Worm (Caenorhabditis elegans) whole organism, late embryonic: ENCODE results near the gene C43G2.3.

Source experiments
- C08G9.2 ChIP-seq: sonication (generic microtip); optimal IDR thresholded peaks from 2 replicates; lab custom pipeline; 2016; ENCODE audit warnings: mild to moderate bottlenecking, missing genetic modification characterization, moderate library complexity, missing compliant biosample characterization
- ceh-14 ChIP-seq: sonication (generic microtip); optimal IDR thresholded peaks from 2 replicates; lab custom pipeline; 2016; ENCODE audit warnings: missing genotype, missing genetic modification characterization, missing compliant biosample characterization
- ceh-19 ChIP-seq: fragments of 200-800 bp; sonication (Bioruptor generic); optimal IDR thresholded peaks from 2 replicates; lab custom pipeline; 2018; ENCODE audit warnings: mild to moderate bottlenecking, missing genetic modification characterization, missing compliant biosample characterization
- ceh-2 ChIP-seq: sonication (generic microtip); optimal IDR thresholded peaks from 2 replicates; lab custom pipeline; 2016; ENCODE audit warnings: missing genotype, missing genetic modification characterization, missing compliant biosample characterization
- ceh-22 ChIP-seq: sonication (generic microtip); optimal IDR thresholded peaks from 2 replicates; lab custom pipeline; 2017; ENCODE audit warnings: missing biosample characterization, missing genetic modification characterization
- ceh-24 ChIP-seq: sonication (generic microtip); optimal IDR thresholded peaks from 2 replicates; lab custom pipeline; 2016; ENCODE audit warnings: mild to moderate bottlenecking, missing genetic modification characterization, missing compliant biosample characterization
- ceh-30 ChIP-seq: fragments of 150-350 bp; optimal IDR thresholded peaks from 2 replicates; lab custom pipeline; 2014; ENCODE audit warnings: missing biosample characterization, missing genetic modification characterization
- ceh-6 ChIP-seq: fragments of 200-800 bp; sonication (Bioruptor generic); optimal IDR thresholded peaks from 2 replicates; lab custom pipeline; 2018; ENCODE audit warnings: mild to moderate bottlenecking, missing genetic modification characterization, missing compliant biosample characterization
- ceh-9 ChIP-seq: sonication (generic microtip); optimal IDR thresholded peaks from 2 replicates; lab custom pipeline; 2016; ENCODE audit warnings: mild to moderate bottlenecking, missing genetic modification characterization, inconsistent platforms, missing compliant biosample characterization
- che-1 ChIP-seq: sonication (generic microtip); optimal IDR thresholded peaks from 2 replicates; lab custom pipeline; 2016; ENCODE audit warnings: mild to moderate bottlenecking, missing genetic modification characterization, missing compliant biosample characterization
- dve-1 ChIP-seq: sonication (generic microtip); optimal IDR thresholded peaks from 2 replicates; lab custom pipeline; 2017; ENCODE audit warnings: antibody characterized with exemption, mild to moderate bottlenecking, missing genetic modification characterization, missing compliant biosample characterization
- elt-4 ChIP-seq: sonication (generic microtip); optimal IDR thresholded peaks from 2 replicates; lab custom pipeline; 2016; ENCODE audit warnings: missing genetic modification characterization, missing compliant biosample characterization
- ets-4 ChIP-seq: sonication (generic microtip); optimal IDR thresholded peaks from 2 replicates; lab custom pipeline; 2016; ENCODE audit warnings: missing genetic modification characterization, missing compliant biosample characterization
- eyg-1 ChIP-seq: sonication (generic microtip); optimal IDR thresholded peaks from 2 replicates; lab custom pipeline; 2016; ENCODE audit warnings: missing genotype, missing genetic modification characterization, missing compliant biosample characterization
- fkh-10 ChIP-seq: fragments of 150-350 bp; optimal IDR thresholded peaks from 2 replicates; lab custom pipeline; 2014; ENCODE audit warnings: missing biosample characterization, missing genetic modification reagents, missing genetic modification characterization
- fkh-6 ChIP-seq: sonication (generic microtip); optimal IDR thresholded peaks from 2 replicates; lab custom pipeline; 2016; ENCODE audit warnings: missing genetic modification characterization, missing compliant biosample characterization
- gmeb-2 ChIP-seq: sonication (generic microtip); optimal IDR thresholded peaks from 2 replicates; lab custom pipeline; 2016; ENCODE audit warnings: missing genetic modification characterization, inconsistent platforms, missing compliant biosample characterization
- hlh-13 ChIP-seq: fragments of 200-800 bp; sonication (Bioruptor generic); optimal IDR thresholded peaks from 2 replicates; lab custom pipeline; 2018; ENCODE audit warnings: mild to moderate bottlenecking, missing genetic modification characterization, missing compliant biosample characterization
- madf-2 ChIP-seq: sonication (generic microtip); optimal IDR thresholded peaks from 2 replicates; lab custom pipeline; 2017; ENCODE audit warnings: missing genetic modification characterization, missing compliant biosample characterization
- mec-3 ChIP-seq: sonication (generic microtip); optimal IDR thresholded peaks from 2 replicates; lab custom pipeline; 2016; ENCODE audit warnings: borderline replicate concordance, missing genetic modification characterization, missing compliant biosample characterization
- odd-2 ChIP-seq: sonication (generic microtip); optimal IDR thresholded peaks from 2 replicates; lab custom pipeline; 2017; ENCODE audit warnings: antibody characterized with exemption, mild to moderate bottlenecking, missing genetic modification characterization, missing compliant biosample characterization
- pat-9 ChIP-seq: fragments of 200-800 bp; sonication (Bioruptor generic); optimal IDR thresholded peaks from 2 replicates; lab custom pipeline; 2018; ENCODE audit warnings: mild to moderate bottlenecking, missing genetic modification characterization, moderate library complexity, missing compliant biosample characterization
- pax-1 ChIP-seq: fragments of 150-350 bp; optimal IDR thresholded peaks from 2 replicates; lab custom pipeline; 2014; ENCODE audit warnings: missing biosample characterization, missing genetic modification characterization
- pha-2 ChIP-seq: sonication (generic microtip); optimal IDR thresholded peaks from 2 replicates; lab custom pipeline; 2017; ENCODE audit warnings: mild to moderate bottlenecking, missing genetic modification characterization, missing compliant biosample characterization
- pha-4 ChIP-seq: fragments of 150-350 bp; optimal IDR thresholded peaks from 2 replicates; lab custom pipeline; 2018; ENCODE audit warnings: missing biosample characterization, missing genetic modification reagents, missing genetic modification characterization
- pros-1 ChIP-seq: fragments of 150-350 bp; optimal IDR thresholded peaks from 2 replicates; lab custom pipeline; 2014; ENCODE audit warnings: missing biosample characterization, missing genetic modification reagents, missing genetic modification characterization
- ref-2 ChIP-seq: sonication (generic microtip); optimal IDR thresholded peaks from 2 replicates; lab custom pipeline; 2016; ENCODE audit warnings: missing genetic modification characterization, missing compliant biosample characterization
- sdc-2 ChIP-seq: sonication (generic microtip); optimal IDR thresholded peaks from 2 replicates; lab custom pipeline; 2016; ENCODE audit warnings: missing genotype, missing genetic modification characterization, missing compliant biosample characterization
- sox-2 ChIP-seq: fragments of 200-800 bp; sonication (Bioruptor generic); IDR thresholded peaks from 2 replicates; pipeline ENCODE4 v1.3.6; 2022; ENCODE audit warnings: missing genetic modification reagents, missing genetic modification characterization, missing compliant biosample characterization
- syd-9 ChIP-seq: sonication (generic microtip); optimal IDR thresholded peaks from 2 replicates; lab custom pipeline; 2016; ENCODE audit warnings: mild to moderate bottlenecking, missing genetic modification characterization, moderate library complexity, missing compliant biosample characterization
- tbx-7 ChIP-seq: sonication (generic microtip); optimal IDR thresholded peaks from 2 replicates; lab custom pipeline; 2016; ENCODE audit warnings: missing genotype, missing genetic modification characterization, missing compliant biosample characterization
- ttx-3 ChIP-seq: sonication (generic microtip); optimal IDR thresholded peaks from 2 replicates; lab custom pipeline; 2016; ENCODE audit warnings: missing genetic modification reagents, missing genetic modification characterization, missing compliant biosample characterization
- unc-55 ChIP-seq: sonication (generic microtip); optimal IDR thresholded peaks from 2 replicates; lab custom pipeline; 2017; ENCODE audit warnings: missing biosample characterization, missing genetic modification reagents, missing genetic modification characterization
- unc-86 ChIP-seq: sonication (generic microtip); optimal IDR thresholded peaks from 2 replicates; lab custom pipeline; 2016; ENCODE audit warnings: missing genetic modification characterization, missing compliant biosample characterization
- zip-5 ChIP-seq: sonication (generic microtip); optimal IDR thresholded peaks from 2 replicates; lab custom pipeline; 2016; ENCODE audit warnings: missing genetic modification characterization, missing compliant biosample characterization
- ztf-16 ChIP-seq: sonication (generic microtip); optimal IDR thresholded peaks from 2 replicates; lab custom pipeline; 2017; ENCODE audit warnings: missing genetic modification characterization, missing compliant biosample characterization

C43G2.3 gene

ce11 chrIV:6556624-6557368 is 21.2 kb upstream of the C43G2.3 start, which contains the start of gene try-3 (continued):
- TF ChIP-seq ceh-19 (GFP tag; lab: Kevin White, UChicago) (peak; percentile 52), fkh-6 (tag; lab: Kevin White, UChicago) (no peak), ets-4 (tag; lab: Kevin White, UChicago) (no peak), ceh-24 (no peak), elt-4 (no peak), pha-2 (tag; lab: Kevin White, UChicago) (peak; percentile 47), madf-2 (tag; lab: Kevin White, UChicago) (no peak), C08G9.2 (tag; lab: Kevin White, UChicago) (peak; percentile 17), sdc-2 (tag; lab: Kevin White, UChicago) (peak; percentile 14), sox-2 (no peak), gmeb-2 (tag; lab: Kevin White, UChicago) (peak; percentile 51), fkh-10 (GFP tag; lab: Kevin White, UChicago) (no peak), zip-5 (tag; lab: Kevin White, UChicago) (peak; percentile 22), hlh-13 (GFP tag; lab: Kevin White, UChicago) (peak; percentile 16), ceh-30 (tag; lab: Kevin White, UChicago) (peak; percentile 7), unc-86 (no peak), dve-1 (tag; lab: Kevin White, UChicago) (peak; percentile 68), ttx-3 (tag; lab: Kevin White, UChicago) (peak; percentile 42)

- TF ChIP-seq ref-2 (no peak), pha-4 (no peak), ceh-30 (tag; lab: Kevin White, UChicago) (no peak), ceh-14 (tag; lab: Kevin White, UChicago) (no peak), eyg-1 (no peak), ceh-24 (no peak), odd-2 (tag; lab: Kevin White, UChicago) (no peak), tbx-7 (tag; lab: Kevin White, UChicago) (no peak), sdc-2 (tag; lab: Kevin White, UChicago) (no peak), ceh-9 (tag; lab: Kevin White, UChicago) (no peak), ceh-2 (tag; lab: Kevin White, UChicago) (no peak), pat-9 (tag; lab: Kevin White, UChicago) (no peak), elt-4 (no peak), sox-2 (no peak), unc-55 (GFP tag; lab: Kevin White, UChicago) (no peak), ets-4 (tag; lab: Kevin White, UChicago) (no peak)
These were observed 17.6 kb upstream of the C43G2.3 start, which contains the start of gene best-9 for ce11 chrIV:6560434-6560833. Gene best-9, plus strand, starts transcription at chrIV:6560734.

- TF ChIP-seq che-1 (tag; lab: Kevin White, UChicago) (no peak), mec-3 (tag; lab: Kevin White, UChicago) (no peak), pros-1 (tag; lab: Kevin White, UChicago) (no peak), ceh-6 (GFP tag; lab: Kevin White, UChicago) (no peak), fkh-10 (GFP tag; lab: Kevin White, UChicago) (no peak), tbx-7 (tag; lab: Kevin White, UChicago) (no peak), pax-1 (tag; lab: Kevin White, UChicago) (no peak), ceh-22 (tag; lab: Kevin White, UChicago) (no peak), unc-55 (GFP tag; lab: Kevin White, UChicago) (no peak)
These were observed 16.0 kb upstream of the C43G2.3 start for ce11 chrIV:6562039-6562438.

ce11 chrIV:6565605-6566004 is 12.4 kb upstream of the C43G2.3 start:
- TF ChIP-seq syd-9 (tag; lab: Kevin White, UChicago) (no peak), ztf-16 (no peak), ref-2 (no peak)
- TF ChIP-seq, all 69 proteins: peak for 0
